Worm (Caenorhabditis elegans) whole organism, L4 larva: ENCODE data around the gene ubc-6.
A peak's percentile ranks its signal among the peaks of the same experiment; 100 is the strongest.

Source experiments
- D1046.2 ChIP-seq: fragments of 200-800 bp; sonication (Bioruptor generic); IDR thresholded peaks from 2 replicates; pipeline ENCODE4 v1.3.6; 2022; ENCODE audit warnings: missing genetic modification characterization, missing compliant biosample characterization
- F10B5.3 ChIP-seq: sonication (generic microtip); optimal IDR thresholded peaks from 2 replicates; lab custom pipeline; 2016; ENCODE audit warnings: mild to moderate bottlenecking, missing genetic modification characterization, missing compliant biosample characterization
- F26F4.8 ChIP-seq: fragments of 200-800 bp; sonication (Bioruptor generic); conservative IDR thresholded peaks from 2 replicates; pipeline ENCODE4 v1.3.6; 2022; ENCODE audit warnings: missing genetic modification characterization, missing compliant biosample characterization
- F37D6.2 ChIP-seq: sonication (generic microtip); optimal IDR thresholded peaks from 2 replicates; lab custom pipeline; 2016; ENCODE audit warnings: mild to moderate bottlenecking, missing genetic modification characterization, missing compliant biosample characterization
- T26A8.4 ChIP-seq: fragments of 200-800 bp; sonication (Bioruptor generic); IDR thresholded peaks from 2 replicates; pipeline ENCODE4 v1.3.6; 2022; ENCODE audit warnings: missing genetic modification characterization, missing compliant biosample characterization
- Y105C5A.15 ChIP-seq: fragments of 200-800 bp; sonication (Bioruptor generic); IDR thresholded peaks from 2 replicates; pipeline ENCODE4 v1.3.6; 2022; ENCODE audit warnings: missing genetic modification characterization, missing compliant biosample characterization
- ZK337.2 ChIP-seq: fragments of 200-800 bp; sonication (Bioruptor generic); IDR thresholded peaks from 2 replicates; pipeline ENCODE4 v1.3.6; 2022; ENCODE audit warnings: missing genetic modification reagents, missing genetic modification characterization, missing compliant biosample characterization
- ZK546.5 ChIP-seq, 2 experiments: sonication (generic microtip); optimal IDR thresholded peaks; 2 replicates each; lab custom pipeline; 2017; ENCODE audit warnings: missing biosample characterization in 2 of 2, missing genetic modification characterization in 2 of 2
- ama-1 ChIP-seq: fragments of 150-350 bp; optimal IDR thresholded peaks from 2 replicates; lab custom pipeline; 2014; ENCODE audit warnings: inconsistent platforms, mixed read lengths
- arid-1 ChIP-seq: fragments of 200-800 bp; sonication (Bioruptor generic); conservative IDR thresholded peaks from 2 replicates; pipeline ENCODE4 v1.3.6; 2022; ENCODE audit warnings: missing genetic modification reagents, missing genetic modification characterization, missing compliant biosample characterization
- ctbp-1 ChIP-seq: fragments of 200-800 bp; sonication (Bioruptor generic); IDR thresholded peaks from 2 replicates; pipeline ENCODE4 v1.3.6; 2022; ENCODE audit warnings: missing genetic modification reagents, missing genetic modification characterization, missing compliant biosample characterization
- daf-12 ChIP-seq: fragments of 150-350 bp; optimal IDR thresholded peaks from 2 replicates; lab custom pipeline; 2014; ENCODE audit warnings: missing biosample characterization, missing genetic modification reagents, missing genetic modification characterization
- daf-16 ChIP-seq, 3 experiments: sonication (generic microtip); optimal IDR thresholded peaks; 2 replicates each; lab custom pipeline; 2016 to 2017; ENCODE audit warnings: missing genetic modification characterization in 3 of 3, missing genetic modification reagents in 3 of 3, mild to moderate bottlenecking in 2 of 3, missing compliant biosample characterization in 2 of 3, missing biosample characterization in 1 of 3, moderate library complexity in 1 of 3
- daf-19 ChIP-seq: fragments of 200-800 bp; sonication (Bioruptor generic); conservative IDR thresholded peaks from 2 replicates; pipeline ENCODE4 v1.3.6; 2022; ENCODE audit warnings: missing genetic modification characterization, missing compliant biosample characterization
- dmd-8 ChIP-seq: fragments of 200-800 bp; sonication (Bioruptor generic); IDR thresholded peaks from 2 replicates; pipeline ENCODE4 v1.3.6; 2022; ENCODE audit warnings: missing genetic modification characterization, missing compliant biosample characterization
- dmd-9 ChIP-seq: fragments of 200-800 bp; sonication (Bioruptor generic); IDR thresholded peaks from 2 replicates; pipeline ENCODE4 v1.3.6; 2022; ENCODE audit warnings: missing genetic modification reagents, missing genetic modification characterization, missing compliant biosample characterization
- dve-1 ChIP-seq: sonication (generic microtip); optimal IDR thresholded peaks from 2 replicates; lab custom pipeline; 2017; ENCODE audit warnings: antibody characterized with exemption, mild to moderate bottlenecking, missing genetic modification characterization, missing compliant biosample characterization; ENCODE audit not compliant: insufficient read depth
- egl-43 ChIP-seq: fragments of 200-800 bp; sonication (Bioruptor generic); IDR thresholded peaks from 2 replicates; pipeline ENCODE4 v1.3.6; 2022; ENCODE audit warnings: missing genetic modification reagents, missing genetic modification characterization, missing compliant biosample characterization
- fkh-10 ChIP-seq: fragments of 150-350 bp; optimal IDR thresholded peaks from 2 replicates; lab custom pipeline; 2014; ENCODE audit warnings: missing biosample characterization, missing genetic modification reagents, missing genetic modification characterization
- fos-1 ChIP-seq: fragments of 150-350 bp; optimal IDR thresholded peaks from 2 replicates; lab custom pipeline; 2014; ENCODE audit warnings: missing biosample characterization, missing genetic modification characterization
- gei-8 ChIP-seq: fragments of 200-800 bp; sonication (Bioruptor generic); optimal IDR thresholded peaks from 2 replicates; lab custom pipeline; 2018; ENCODE audit warnings: mild to moderate bottlenecking, missing genetic modification characterization, missing compliant biosample characterization
- hlh-30 ChIP-seq: sonication (generic microtip); optimal IDR thresholded peaks from 2 replicates; lab custom pipeline; 2017; ENCODE audit warnings: antibody characterized with exemption, mild to moderate bottlenecking, missing genetic modification characterization, missing compliant biosample characterization; ENCODE audit not compliant: insufficient read depth
- jun-1 ChIP-seq: fragments of 150-350 bp; optimal IDR thresholded peaks from 2 replicates; lab custom pipeline; 2014; ENCODE audit warnings: missing biosample characterization, missing genetic modification reagents, missing genetic modification characterization
- lim-7 ChIP-seq: fragments of 200-800 bp; sonication (Bioruptor generic); IDR thresholded peaks from 2 replicates; pipeline ENCODE4 v1.3.6; 2022; ENCODE audit warnings: missing genetic modification characterization, missing compliant biosample characterization
- lin-13 ChIP-seq: fragments of 150-350 bp; optimal IDR thresholded peaks from 2 replicates; lab custom pipeline; 2014; ENCODE audit warnings: missing biosample characterization, missing genetic modification reagents, missing genetic modification characterization
- lin-15B ChIP-seq: fragments of 150-350 bp; sonication (generic microtip); optimal IDR thresholded peaks from 3 replicates; lab custom pipeline; 2014; ENCODE audit warnings: missing biosample characterization, missing genetic modification characterization
- lin-38 ChIP-seq: fragments of 200-800 bp; sonication (Bioruptor generic); IDR thresholded peaks from 2 replicates; pipeline ENCODE4 v1.3.6; 2022; ENCODE audit warnings: missing genetic modification reagents, missing genetic modification characterization, missing compliant biosample characterization
- lin-39 ChIP-seq: fragments of 150-350 bp; optimal IDR thresholded peaks from 2 replicates; lab custom pipeline; 2014; ENCODE audit warnings: missing biosample characterization, missing genetic modification reagents, missing genetic modification characterization
- lir-3 ChIP-seq: sonication (generic microtip); optimal IDR thresholded peaks from 2 replicates; lab custom pipeline; 2016; ENCODE audit warnings: mild to moderate bottlenecking, missing genetic modification characterization, missing compliant biosample characterization
- madf-9 ChIP-seq: fragments of 200-800 bp; sonication (Bioruptor generic); conservative IDR thresholded peaks from 2 replicates; pipeline ENCODE4 v1.3.6; 2022; ENCODE audit warnings: missing genetic modification reagents, missing genetic modification characterization, missing compliant biosample characterization
- mdt-29 ChIP-seq: fragments of 200-800 bp; sonication (Bioruptor generic); IDR thresholded peaks from 2 replicates; pipeline ENCODE4 v1.3.6; 2022; ENCODE audit warnings: missing genetic modification reagents, missing genetic modification characterization, missing compliant biosample characterization
- mxl-3 ChIP-seq: fragments of 200-800 bp; sonication (Bioruptor generic); optimal IDR thresholded peaks from 2 replicates; lab custom pipeline; 2018; ENCODE audit warnings: mild to moderate bottlenecking, missing genetic modification characterization, missing compliant biosample characterization
- nhr-102 ChIP-seq: sonication (generic microtip); optimal IDR thresholded peaks from 2 replicates; lab custom pipeline; 2016; ENCODE audit warnings: mild to moderate bottlenecking, missing genetic modification characterization, moderate library complexity, missing compliant biosample characterization
- nhr-111 ChIP-seq: fragments of 200-800 bp; sonication (Bioruptor generic); optimal IDR thresholded peaks from 2 replicates; lab custom pipeline; 2018; ENCODE audit warnings: mild to moderate bottlenecking, missing genetic modification characterization, missing compliant biosample characterization
- nhr-237 ChIP-seq: sonication (generic microtip); optimal IDR thresholded peaks from 2 replicates; lab custom pipeline; 2017; ENCODE audit warnings: missing biosample characterization, missing genetic modification characterization
- nhr-25 ChIP-seq: sonication (generic microtip); optimal IDR thresholded peaks from 2 replicates; lab custom pipeline; 2017; ENCODE audit warnings: missing genetic modification characterization, mild to moderate bottlenecking, missing compliant biosample characterization, antibody characterized with exemption, moderate library complexity, borderline replicate concordance; ENCODE audit not compliant: insufficient read depth
- nhr-41 ChIP-seq: fragments of 200-800 bp; sonication (Bioruptor generic); IDR thresholded peaks from 2 replicates; pipeline ENCODE4 v1.3.6; 2022; ENCODE audit warnings: missing genetic modification reagents, missing genetic modification characterization, missing compliant biosample characterization
- nhr-42 ChIP-seq: fragments of 200-800 bp; sonication (Bioruptor generic); IDR thresholded peaks from 2 replicates; pipeline ENCODE4 v1.3.6; 2022; ENCODE audit warnings: missing genetic modification characterization, missing compliant biosample characterization
- nhr-6 ChIP-seq: fragments of 150-350 bp; optimal IDR thresholded peaks from 2 replicates; lab custom pipeline; 2014; ENCODE audit warnings: missing biosample characterization, missing genetic modification characterization
- saeg-2 ChIP-seq: fragments of 200-800 bp; sonication (Bioruptor generic); IDR thresholded peaks from 2 replicates; pipeline ENCODE4 v1.3.6; 2022; ENCODE audit warnings: missing genetic modification reagents, missing genetic modification characterization, missing compliant biosample characterization
- sdz-12 ChIP-seq: fragments of 200-800 bp; sonication (Bioruptor generic); optimal IDR thresholded peaks from 2 replicates; lab custom pipeline; 2018; ENCODE audit warnings: mild to moderate bottlenecking, missing genetic modification characterization, missing compliant biosample characterization
- set-16 ChIP-seq: fragments of 200-800 bp; sonication (Bioruptor generic); IDR thresholded peaks from 2 replicates; pipeline ENCODE4 v1.3.6; 2022; ENCODE audit warnings: missing genetic modification reagents, missing genetic modification characterization, missing compliant biosample characterization
- tag-97 ChIP-seq: fragments of 200-800 bp; sonication (Bioruptor generic); IDR thresholded peaks from 2 replicates; pipeline ENCODE4 v1.3.6; 2022; ENCODE audit warnings: missing genetic modification characterization, missing compliant biosample characterization
- unc-130 ChIP-seq: sonication (generic microtip); optimal IDR thresholded peaks from 2 replicates; lab custom pipeline; 2016; ENCODE audit warnings: missing genetic modification reagents, missing genetic modification characterization, missing compliant biosample characterization
- zag-1 ChIP-seq: fragments of 150-350 bp; optimal IDR thresholded peaks from 2 replicates; lab custom pipeline; 2014; ENCODE audit warnings: missing biosample characterization, missing genetic modification characterization
- zfp-2 ChIP-seq: sonication (generic microtip); optimal IDR thresholded peaks from 2 replicates; lab custom pipeline; 2016; ENCODE audit warnings: mild to moderate bottlenecking, missing genetic modification characterization, missing compliant biosample characterization
- zfp-3 ChIP-seq: fragments of 200-800 bp; sonication (Bioruptor generic); conservative IDR thresholded peaks from 2 replicates; pipeline ENCODE4 v1.3.6; 2022; ENCODE audit warnings: missing genetic modification reagents, missing genetic modification characterization, missing compliant biosample characterization
- zip-11 ChIP-seq: fragments of 200-800 bp; sonication (Bioruptor generic); IDR thresholded peaks from 2 replicates; pipeline ENCODE4 v1.3.6; 2022; ENCODE audit warnings: missing genetic modification characterization, missing compliant biosample characterization
- zip-2 ChIP-seq: fragments of 150-350 bp; optimal IDR thresholded peaks from 2 replicates; lab custom pipeline; 2014; ENCODE audit warnings: missing biosample characterization, missing genetic modification characterization
- ztf-11 ChIP-seq: fragments of 150-350 bp; optimal IDR thresholded peaks from 2 replicates; lab custom pipeline; 2014; ENCODE audit warnings: missing biosample characterization, missing genetic modification characterization
- ztf-7 ChIP-seq: fragments of 150-350 bp; optimal IDR thresholded peaks from 2 replicates; lab custom pipeline; 2014; ENCODE audit warnings: missing biosample characterization, missing genetic modification characterization

The ubc-6 gene

ce11 chrII:7529078-7529683 lies 50.2 kb downstream of the ubc-6 start, which contains the start of gene ZK1290.5 (continued):
- TF ChIP-seq arid-1 (GFP tag; lab: Robert Waterston, UW): no peak
- TF ChIP-seq dmd-9 (GFP tag; lab: Robert Waterston, UW): no peak
- TF ChIP-seq nhr-102 (tag; lab: Kevin White, UChicago): peak; percentile 90
- TF ChIP-seq lin-38 (GFP tag; lab: Robert Waterston, UW): no peak
- no peak for TF ChIP-seq ztf-11
- TF ChIP-seq ztf-7 (tag; lab: Kevin White, UChicago): peak; percentile 37
- TF ChIP-seq D1046.2 (GFP tag; lab: Robert Waterston, UW): no peak
- TF ChIP-seq Y105C5A.15 (GFP tag; lab: Robert Waterston, UW): no peak
- TF ChIP-seq ctbp-1 (GFP tag; lab: Robert Waterston, UW): peak; percentile 75
- TF ChIP-seq nhr-237 (tag; lab: Kevin White, UChicago): no peak
- TF ChIP-seq F37D6.2 (tag; lab: Kevin White, UChicago): no peak
- no peak for TF ChIP-seq ZK546.5 (tag; optimal IDR thresholded peaks at IDR 0.05; lab: Kevin White, UChicago)
- no peak for TF ChIP-seq unc-130
- TF ChIP-seq lir-3: no peak
- TF ChIP-seq ama-1 (lab: Kevin White, UChicago): no peak
- TF ChIP-seq daf-12 (tag; lab: Kevin White, UChicago): no peak
- TF ChIP-seq nhr-25 (tag; lab: Kevin White, UChicago): peak; percentile 49
- TF ChIP-seq nhr-42: no peak
- no peak for TF ChIP-seq egl-43 (GFP tag; lab: Robert Waterston, UW)
- peak; percentile 71 for TF ChIP-seq lin-13 (GFP tag; lab: Kevin White, UChicago)
- peak; percentile 36; the same call in 1 of the 2 replicates for TF ChIP-seq set-16
- TF ChIP-seq lin-15B: no peak
- no peak for TF ChIP-seq jun-1 (tag; lab: Kevin White, UChicago)
- TF ChIP-seq madf-9 (GFP tag; lab: Robert Waterston, UW): peak; percentile 48; the same call in 1 of the 2 replicates
- no peak for TF ChIP-seq lin-39 (tag; lab: Kevin White, UChicago)
- TF ChIP-seq mdt-29 (GFP tag; lab: Robert Waterston, UW): peak; percentile 96
- no peak for TF ChIP-seq tag-97 (GFP tag; lab: Robert Waterston, UW)
- TF ChIP-seq zag-1 (tag; lab: Kevin White, UChicago): no peak
- TF ChIP-seq nhr-6 (tag; lab: Kevin White, UChicago): no peak
- peak; percentile 98 for TF ChIP-seq dve-1 (tag; lab: Kevin White, UChicago)
- peak; percentile 71 for TF ChIP-seq T26A8.4
- peak; percentile 82 to 87 for TF ChIP-seq daf-16 (GFP tag; optimal IDR thresholded peaks at IDR 0.05; lab: Kevin White, UChicago)
- TF ChIP-seq daf-16 (tag; optimal IDR thresholded peaks at IDR 0.05; lab: Kevin White, UChicago): peak; percentile 76
- no peak for TF ChIP-seq ZK337.2
- TF ChIP-seq saeg-2 (GFP tag; lab: Robert Waterston, UW): peak; percentile 26; the same call in 1 of the 2 replicates
- TF ChIP-seq mxl-3 (GFP tag; lab: Kevin White, UChicago): peak; percentile 52
- TF ChIP-seq fos-1 (tag; lab: Kevin White, UChicago): peak; percentile 34
- TF ChIP-seq F26F4.8 (GFP tag; lab: Robert Waterston, UW): no peak
- no peak for TF ChIP-seq zfp-2
- TF ChIP-seq zfp-3 (GFP tag; lab: Robert Waterston, UW): peak; percentile 83
- TF ChIP-seq nhr-111: no peak
- TF ChIP-seq fkh-10 (GFP tag; lab: Kevin White, UChicago): no peak
- peak; percentile 40 for TF ChIP-seq zip-2
- TF ChIP-seq zip-11 (GFP tag; lab: Robert Waterston, UW): no peak
- no peak for TF ChIP-seq daf-19
- TF ChIP-seq hlh-30 (tag; lab: Kevin White, UChicago): peak; percentile 97
- no peak for TF ChIP-seq F10B5.3 (tag; lab: Kevin White, UChicago)
- peak; percentile 79; the same call in 1 of the 2 replicates for TF ChIP-seq nhr-41 (GFP tag; lab: Robert Waterston, UW)
- no peak for TF ChIP-seq dmd-8 (GFP tag; lab: Robert Waterston, UW)
- TF ChIP-seq sdz-12 (GFP tag; lab: Kevin White, UChicago): no peak
- TF ChIP-seq gei-8 (GFP tag; lab: Kevin White, UChicago): peak; percentile 96
- TF ChIP-seq lim-7: no peak
